Worm (Caenorhabditis elegans) whole organism, L4 larva: ENCODE data around the gene srx-95.
"Not testable (repeated sequence)": the region's sequence is repeated elsewhere in the genome, so short reads cannot be mapped to it uniquely, and the experiment has no call there.

Experiments
- nhr-77 ChIP-seq: fragments of 150-350 bp; optimal IDR thresholded peaks from 2 replicates; lab custom pipeline; 2014; ENCODE audit warnings: missing biosample characterization, missing genetic modification characterization
- zag-1 ChIP-seq: fragments of 150-350 bp; optimal IDR thresholded peaks from 2 replicates; lab custom pipeline; 2014; ENCODE audit warnings: missing biosample characterization, missing genetic modification characterization
- zip-2 ChIP-seq: fragments of 150-350 bp; optimal IDR thresholded peaks from 2 replicates; lab custom pipeline; 2014; ENCODE audit warnings: missing biosample characterization, missing genetic modification characterization

DNA sequence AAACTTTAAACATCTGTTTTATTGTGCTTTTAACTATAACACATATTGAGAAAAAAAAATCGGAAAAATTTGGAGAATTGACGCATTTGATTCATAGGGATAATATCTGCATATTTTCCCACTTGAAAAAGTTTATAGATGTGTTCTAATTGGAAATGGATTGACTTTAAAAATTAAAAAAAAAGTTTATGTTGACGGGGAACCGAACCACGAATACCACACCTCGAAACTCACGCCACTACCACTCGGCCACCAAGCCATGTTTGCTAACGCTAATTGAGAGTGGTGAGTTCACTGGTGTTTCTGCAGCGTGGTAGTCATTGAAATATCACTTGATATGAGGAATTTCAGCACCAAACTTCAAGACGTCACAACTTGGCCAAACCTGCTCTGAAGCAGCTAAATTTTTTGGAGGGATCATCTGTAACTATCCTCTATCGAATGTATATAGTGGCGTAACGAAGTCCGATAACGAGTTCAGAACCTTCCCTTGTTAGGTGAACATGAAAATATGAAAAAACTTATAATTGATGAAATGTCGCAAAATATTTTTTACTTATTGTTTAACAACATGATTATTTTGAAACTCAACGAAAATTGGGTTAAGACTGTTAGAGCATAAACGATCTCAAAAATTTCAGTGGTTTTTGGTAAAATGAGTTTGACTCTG is 43.3 kb upstream of the srx-95 start:
- not testable (repeated sequence) for TF ChIP-seq zag-1; zip-2 (tag; lab: Kevin White, UChicago); nhr-77 (tag; lab: Kevin White, UChicago)
